Worm (Caenorhabditis elegans): ENCODE measurements around the gene srt-48.

Gene srt-48

DNA sequence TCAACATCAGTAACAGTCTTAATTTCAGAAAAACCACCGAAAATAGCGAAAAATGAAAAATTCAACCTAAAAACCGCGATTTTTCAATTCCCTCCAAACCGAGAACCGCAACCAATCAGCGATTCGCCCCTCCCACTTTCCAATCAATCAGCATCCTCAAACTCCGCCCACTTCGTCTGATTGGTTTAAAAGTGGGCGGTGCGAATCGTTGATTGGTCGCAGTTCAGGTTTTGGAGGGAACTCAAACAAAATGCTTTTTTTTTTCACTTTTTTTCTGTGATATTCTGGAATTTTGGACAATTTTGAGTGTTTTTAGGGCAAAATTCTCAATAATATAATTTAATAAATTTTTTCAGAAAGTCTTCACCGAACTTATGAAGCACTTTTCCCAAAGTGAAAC lies 40.8 kb downstream of the srt-48 start:
- TF ChIP-seq nhr-237 (tag; optimal IDR thresholded peaks at IDR 0.05) (no peak), T20F7.1 (GFP tag; optimal IDR thresholded peaks at IDR 0.05) (no peak), daf-16 (GFP tag; optimal IDR thresholded peaks at IDR 0.05) (no peak), daf-16 (tag; optimal IDR thresholded peaks at IDR 0.05) (no peak), lin-29 (GFP tag; IDR thresholded peaks at IDR 0.05) (no peak)

DNA sequence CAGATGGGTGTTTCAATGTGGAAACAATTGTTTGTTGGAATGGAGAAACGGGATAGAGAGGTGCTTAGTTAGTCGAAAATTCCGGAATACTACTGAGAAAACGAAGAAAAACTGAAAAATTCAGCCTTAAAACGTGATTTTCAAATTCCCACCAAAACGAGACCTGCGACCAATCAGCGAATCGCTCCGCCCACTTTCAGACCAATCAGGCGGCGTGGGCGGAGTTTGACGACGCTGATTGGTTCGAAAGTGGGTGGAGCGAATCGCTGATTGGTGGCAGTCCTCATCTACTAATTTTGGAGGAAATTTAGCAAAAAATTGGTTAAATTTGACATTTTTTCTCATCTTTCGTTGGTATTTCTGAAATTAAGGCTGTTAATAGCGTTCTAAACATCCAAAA lies 41.4 kb downstream of the srt-48 start:
- no peak for TF ChIP-seq lin-1 (GFP tag; IDR thresholded peaks at IDR 0.05)
- no peak for TF ChIP-seq madf-5 (GFP tag; IDR thresholded peaks at IDR 0.05)
- no peak for TF ChIP-seq ceh-20 (GFP tag; IDR thresholded peaks at IDR 0.05)
- no peak for TF ChIP-seq egl-43 (GFP tag; IDR thresholded peaks at IDR 0.05)
- TF ChIP-seq set-16 (GFP tag; IDR thresholded peaks at IDR 0.05): no peak
- TF ChIP-seq ces-1 (GFP tag; optimal IDR thresholded peaks at IDR 0.05): no peak
- TF ChIP-seq arid-1 (GFP tag; conservative IDR thresholded peaks at IDR 0.05): no peak
- no peak for TF ChIP-seq T26A8.4 (GFP tag; IDR thresholded peaks at IDR 0.05)
- no peak for TF ChIP-seq Y48G9A.11 (GFP tag; IDR thresholded peaks at IDR 0.05)

DNA sequence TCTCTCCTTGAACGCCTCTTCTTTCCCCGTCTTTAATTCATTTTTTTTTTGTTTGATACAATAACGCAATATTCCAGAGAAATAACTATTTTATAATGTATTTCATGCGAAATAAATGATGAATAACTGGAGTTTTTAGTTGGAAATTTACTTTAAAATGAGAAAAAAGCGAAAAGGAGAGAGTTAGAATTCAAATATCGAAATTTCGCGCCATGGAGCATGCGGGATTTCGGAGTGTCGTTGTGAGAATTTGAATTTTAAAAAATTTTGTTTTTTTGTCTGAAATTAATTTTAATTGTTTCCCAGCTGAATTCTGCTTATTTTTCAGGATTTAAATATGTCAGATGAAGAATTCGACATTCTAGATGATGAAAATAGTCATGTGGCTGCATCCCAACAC lies 43.3 kb downstream of the srt-48 start, which contains the start of gene fcd-2:
TSS of gene fcd-2 (plus strand) at position 327 of the 400 bp plus-strand sequence.
- TF ChIP-seq saeg-2 (GFP tag; IDR thresholded peaks at IDR 0.05) (no peak), cey-2 (tag; optimal IDR thresholded peaks at IDR 0.05; ENCODE audit: borderline replicate concordance, insufficient read depth) (no peak), pha-4 (GFP tag; IDR thresholded peaks at IDR 0.05) (0 out of 2 replicates have a peak, but pooled peaks have one; percentile 28), pha-4 (tag; optimal IDR thresholded peaks at IDR 0.05) (no peak), gei-8 (GFP tag; optimal IDR thresholded peaks at IDR 0.05) (no peak), ces-1 (GFP tag; optimal IDR thresholded peaks at IDR 0.05) (no peak), spr-1 (tag; optimal IDR thresholded peaks at IDR 0.05) (no peak), ceh-32 (tag; optimal IDR thresholded peaks at IDR 0.05; ENCODE audit: poor library complexity) (no peak), ztf-7 (tag; optimal IDR thresholded peaks at IDR 0.05) (peak; percentile 24), mdt-29 (GFP tag; IDR thresholded peaks at IDR 0.05) (no peak), fos-1 (tag; optimal IDR thresholded peaks at IDR 0.05) (no peak), duxl-1 (tag; optimal IDR thresholded peaks at IDR 0.05; ENCODE audit: poor library complexity) (no peak), F26F4.8 (GFP tag; conservative IDR thresholded peaks at IDR 0.05) (no peak), Y48G9A.11 (GFP tag; IDR thresholded peaks at IDR 0.05) (peak; percentile 94), dmd-9 (GFP tag; IDR thresholded peaks at IDR 0.05) (no peak), zfp-2 (tag; optimal IDR thresholded peaks at IDR 0.05) (no peak), dmd-8 (GFP tag; IDR thresholded peaks at IDR 0.05) (no peak), egl-27 (tag; optimal IDR thresholded peaks at IDR 0.05) (no peak), nhr-102 (tag; optimal IDR thresholded peaks at IDR 0.05) (no peak), ceh-28 (tag; optimal IDR thresholded peaks at IDR 0.05) (no peak), hif-1 (tag; optimal IDR thresholded peaks at IDR 0.05) (no peak), unc-39 (tag; optimal IDR thresholded peaks at IDR 0.05) (no peak), Y75B8A.6 (GFP tag; IDR thresholded peaks at IDR 0.05) (no peak), mxl-3 (GFP tag; optimal IDR thresholded peaks at IDR 0.05) (no peak), nhr-111 (GFP tag; optimal IDR thresholded peaks at IDR 0.05) (no peak), madf-9 (GFP tag; conservative IDR thresholded peaks at IDR 0.05) (no peak), ceh-44 (GFP tag; IDR thresholded peaks at IDR 0.05) (no peak), nhr-48 (tag; optimal IDR thresholded peaks at IDR 0.05) (no peak), zag-1 (tag; optimal IDR thresholded peaks at IDR 0.05) (no peak), ctbp-1 (GFP tag; IDR thresholded peaks at IDR 0.05) (0 out of 2 replicates have a peak, but pooled peaks have one; percentile 20), hlh-30 (tag; optimal IDR thresholded peaks at IDR 0.05; ENCODE audit: insufficient read depth) (no peak), daf-12 (tag; optimal IDR thresholded peaks at IDR 0.05) (no peak), ama-1 (optimal IDR thresholded peaks at IDR 0.05) (no peak), F10B5.3 (tag; optimal IDR thresholded peaks at IDR 0.05) (no peak), dpl-1 (GFP tag; optimal IDR thresholded peaks at IDR 0.05) (peak; percentile 89), lin-38 (GFP tag; IDR thresholded peaks at IDR 0.05) (peak; percentile 46), ceh-82 (tag; optimal IDR thresholded peaks at IDR 0.05) (no peak), ceh-20 (GFP tag; IDR thresholded peaks at IDR 0.05) (no peak)

All from whole organism, L4 larva.